Worm (Caenorhabditis elegans) whole organism, late embryonic: ENCODE measurements around the gene osm-10.

Experiments
- C08G9.2 ChIP-seq: sonication (generic microtip); optimal IDR thresholded peaks from 2 replicates; lab custom pipeline; 2016; ENCODE audit warnings: mild to moderate bottlenecking, missing genetic modification characterization, moderate library complexity, missing compliant biosample characterization
- C38D4.7 ChIP-seq: fragments of 200-800 bp; sonication (Bioruptor generic); optimal IDR thresholded peaks from 2 replicates; lab custom pipeline; 2018; ENCODE audit warnings: mild to moderate bottlenecking, missing genetic modification characterization, moderate library complexity, missing compliant biosample characterization
- K02D7.2 ChIP-seq: sonication (generic microtip); optimal IDR thresholded peaks from 2 replicates; lab custom pipeline; 2017; ENCODE audit warnings: mild to moderate bottlenecking, missing genetic modification characterization, missing compliant biosample characterization
- K09A11.1 ChIP-seq: sonication (generic microtip); optimal IDR thresholded peaks from 2 replicates; lab custom pipeline; 2017; ENCODE audit warnings: antibody characterized with exemption, mild to moderate bottlenecking, missing genetic modification characterization, missing compliant biosample characterization; ENCODE audit not compliant: insufficient read depth
- Y22D7AL.16 ChIP-seq: sonication (generic microtip); optimal IDR thresholded peaks from 2 replicates; lab custom pipeline; 2016; ENCODE audit warnings: missing genetic modification characterization, missing compliant biosample characterization
- ahr-1 ChIP-seq: sonication (generic microtip); optimal IDR thresholded peaks from 2 replicates; lab custom pipeline; 2016; ENCODE audit warnings: missing genetic modification characterization, missing compliant biosample characterization
- ama-1 ChIP-seq: fragments of 150-350 bp; optimal IDR thresholded peaks from 2 replicates; lab custom pipeline; 2014
- ceh-18 ChIP-seq: sonication (generic microtip); optimal IDR thresholded peaks from 2 replicates; lab custom pipeline; 2016; ENCODE audit warnings: missing genetic modification characterization, missing compliant biosample characterization
- ceh-24 ChIP-seq: sonication (generic microtip); optimal IDR thresholded peaks from 2 replicates; lab custom pipeline; 2016; ENCODE audit warnings: mild to moderate bottlenecking, missing genetic modification characterization, missing compliant biosample characterization
- ceh-30 ChIP-seq: fragments of 150-350 bp; optimal IDR thresholded peaks from 2 replicates; lab custom pipeline; 2014; ENCODE audit warnings: missing biosample characterization, missing genetic modification characterization
- ceh-34 ChIP-seq: sonication (generic microtip); optimal IDR thresholded peaks from 2 replicates; lab custom pipeline; 2016; ENCODE audit warnings: mild to moderate bottlenecking, missing genetic modification characterization, missing compliant biosample characterization
- ceh-48 ChIP-seq: sonication (generic microtip); optimal IDR thresholded peaks from 2 replicates; lab custom pipeline; 2016; ENCODE audit warnings: missing genetic modification characterization, inconsistent platforms, missing compliant biosample characterization
- ceh-6 ChIP-seq: fragments of 200-800 bp; sonication (Bioruptor generic); optimal IDR thresholded peaks from 2 replicates; lab custom pipeline; 2018; ENCODE audit warnings: mild to moderate bottlenecking, missing genetic modification characterization, missing compliant biosample characterization
- ceh-9 ChIP-seq: sonication (generic microtip); optimal IDR thresholded peaks from 2 replicates; lab custom pipeline; 2016; ENCODE audit warnings: mild to moderate bottlenecking, missing genetic modification characterization, inconsistent platforms, missing compliant biosample characterization
- che-1 ChIP-seq: sonication (generic microtip); optimal IDR thresholded peaks from 2 replicates; lab custom pipeline; 2016; ENCODE audit warnings: mild to moderate bottlenecking, missing genetic modification characterization, missing compliant biosample characterization
- dmd-4 ChIP-seq: sonication (generic microtip); optimal IDR thresholded peaks from 2 replicates; lab custom pipeline; 2016; ENCODE audit warnings: borderline replicate concordance, missing genetic modification characterization, missing compliant biosample characterization
- dve-1 ChIP-seq: sonication (generic microtip); optimal IDR thresholded peaks from 2 replicates; lab custom pipeline; 2017; ENCODE audit warnings: antibody characterized with exemption, mild to moderate bottlenecking, missing genetic modification characterization, missing compliant biosample characterization
- elt-2 ChIP-seq: sonication (generic microtip); optimal IDR thresholded peaks from 2 replicates; lab custom pipeline; 2016; ENCODE audit warnings: missing genetic modification reagents, missing genetic modification characterization, missing compliant biosample characterization
- ets-4 ChIP-seq: sonication (generic microtip); optimal IDR thresholded peaks from 2 replicates; lab custom pipeline; 2016; ENCODE audit warnings: missing genetic modification characterization, missing compliant biosample characterization
- eyg-1 ChIP-seq: sonication (generic microtip); optimal IDR thresholded peaks from 2 replicates; lab custom pipeline; 2016; ENCODE audit warnings: missing genotype, missing genetic modification characterization, missing compliant biosample characterization
- fkh-10 ChIP-seq: fragments of 150-350 bp; optimal IDR thresholded peaks from 2 replicates; lab custom pipeline; 2014; ENCODE audit warnings: missing biosample characterization, missing genetic modification reagents, missing genetic modification characterization
- fkh-6 ChIP-seq: sonication (generic microtip); optimal IDR thresholded peaks from 2 replicates; lab custom pipeline; 2016; ENCODE audit warnings: missing genetic modification characterization, missing compliant biosample characterization
- gmeb-2 ChIP-seq: sonication (generic microtip); optimal IDR thresholded peaks from 2 replicates; lab custom pipeline; 2016; ENCODE audit warnings: missing genetic modification characterization, inconsistent platforms, missing compliant biosample characterization
- hlh-15 ChIP-seq: sonication (generic microtip); optimal IDR thresholded peaks from 2 replicates; lab custom pipeline; 2016; ENCODE audit warnings: missing genetic modification characterization, missing compliant biosample characterization
- hlh-30 ChIP-seq: sonication (generic microtip); optimal IDR thresholded peaks from 2 replicates; lab custom pipeline; 2017; ENCODE audit warnings: antibody characterized with exemption, missing genetic modification characterization, missing compliant biosample characterization; ENCODE audit not compliant: insufficient read depth
- hlh-6 ChIP-seq: sonication (generic microtip); optimal IDR thresholded peaks from 2 replicates; lab custom pipeline; 2016; ENCODE audit warnings: missing genotype, missing genetic modification characterization, missing compliant biosample characterization
- hlh-8 ChIP-seq: sonication (generic microtip); optimal IDR thresholded peaks from 2 replicates; lab custom pipeline; 2016; ENCODE audit warnings: missing genotype, missing genetic modification characterization, missing compliant biosample characterization
- lim-6 ChIP-seq: sonication (generic microtip); optimal IDR thresholded peaks from 2 replicates; lab custom pipeline; 2016; ENCODE audit warnings: missing genetic modification characterization, missing compliant biosample characterization
- madf-2 ChIP-seq: sonication (generic microtip); optimal IDR thresholded peaks from 2 replicates; lab custom pipeline; 2017; ENCODE audit warnings: missing genetic modification characterization, missing compliant biosample characterization
- nhr-232 ChIP-seq: sonication (generic microtip); optimal IDR thresholded peaks from 2 replicates; lab custom pipeline; 2016; ENCODE audit warnings: missing genetic modification characterization, missing compliant biosample characterization
- odd-2 ChIP-seq: sonication (generic microtip); optimal IDR thresholded peaks from 2 replicates; lab custom pipeline; 2017; ENCODE audit warnings: antibody characterized with exemption, mild to moderate bottlenecking, missing genetic modification characterization, missing compliant biosample characterization
- pat-9 ChIP-seq: fragments of 200-800 bp; sonication (Bioruptor generic); optimal IDR thresholded peaks from 2 replicates; lab custom pipeline; 2018; ENCODE audit warnings: mild to moderate bottlenecking, missing genetic modification characterization, moderate library complexity, missing compliant biosample characterization
- pha-2 ChIP-seq: sonication (generic microtip); optimal IDR thresholded peaks from 2 replicates; lab custom pipeline; 2017; ENCODE audit warnings: mild to moderate bottlenecking, missing genetic modification characterization, missing compliant biosample characterization
- pha-4 ChIP-seq: fragments of 150-350 bp; optimal IDR thresholded peaks from 2 replicates; lab custom pipeline; 2018; ENCODE audit warnings: missing biosample characterization, missing genetic modification reagents, missing genetic modification characterization
- pqm-1 ChIP-seq: sonication (generic microtip); optimal IDR thresholded peaks from 2 replicates; lab custom pipeline; 2016; ENCODE audit warnings: missing genetic modification characterization, missing compliant biosample characterization
- pros-1 ChIP-seq: fragments of 150-350 bp; optimal IDR thresholded peaks from 2 replicates; lab custom pipeline; 2014; ENCODE audit warnings: missing biosample characterization, missing genetic modification reagents, missing genetic modification characterization
- ref-2 ChIP-seq: sonication (generic microtip); optimal IDR thresholded peaks from 2 replicates; lab custom pipeline; 2016; ENCODE audit warnings: missing genetic modification characterization, missing compliant biosample characterization
- sox-2 ChIP-seq: fragments of 200-800 bp; sonication (Bioruptor generic); IDR thresholded peaks from 2 replicates; pipeline ENCODE4 v1.3.6; 2022; ENCODE audit warnings: missing genetic modification reagents, missing genetic modification characterization, missing compliant biosample characterization
- sox-4 ChIP-seq: sonication (generic microtip); optimal IDR thresholded peaks from 2 replicates; lab custom pipeline; 2017; ENCODE audit warnings: mild to moderate bottlenecking, missing genetic modification characterization, inconsistent platforms, missing compliant biosample characterization
- tbx-7 ChIP-seq: sonication (generic microtip); optimal IDR thresholded peaks from 2 replicates; lab custom pipeline; 2016; ENCODE audit warnings: missing genotype, missing genetic modification characterization, missing compliant biosample characterization
- unc-3 ChIP-seq, 2 experiments: fragments of 200-800 bp in 1 of 2; sonication (Bioruptor generic) in 1 of 2; sonication (generic microtip) in 1 of 2; conservative IDR thresholded peaks in 1 of 2; optimal IDR thresholded peaks in 1 of 2; 2 replicates each; pipeline versions ENCODE4 v1.3.6 to Lab custom; 2016 to 2022; ENCODE audit warnings: missing compliant biosample characterization in 2 of 2, missing genetic modification characterization in 2 of 2, missing genetic modification reagents in 1 of 2
- unc-55 ChIP-seq: sonication (generic microtip); optimal IDR thresholded peaks from 2 replicates; lab custom pipeline; 2017; ENCODE audit warnings: missing biosample characterization, missing genetic modification reagents, missing genetic modification characterization

Gene osm-10

DNA sequence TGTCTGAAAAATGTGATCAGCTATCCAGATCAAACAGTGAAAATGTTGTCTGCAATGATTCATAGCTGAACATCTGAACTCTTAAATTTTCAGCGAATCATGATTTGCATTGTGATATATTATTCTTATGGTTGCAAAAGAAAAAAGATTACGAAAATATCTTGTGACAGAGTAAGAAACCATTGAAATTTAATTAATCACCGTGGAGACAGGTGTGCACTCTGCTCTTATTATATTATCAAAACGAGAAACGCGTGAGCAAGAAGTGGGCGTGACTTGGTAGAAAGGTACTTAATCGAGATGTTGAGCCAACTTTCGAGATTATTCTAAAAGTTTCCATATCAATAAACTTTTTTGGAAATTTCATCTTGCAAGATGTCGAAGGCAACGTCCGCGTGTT lies at the start of gene osm-10:
Gene osm-10, plus strand, starts transcription at position 293 of the 400 bp plus-strand sequence.
- TF ChIP-seq ceh-9 (tag; lab: Kevin White, UChicago) (no peak), pqm-1 (tag; lab: Kevin White, UChicago) (no peak), pha-4 (tag; lab: Kevin White, UChicago) (no peak), ahr-1 (tag; lab: Kevin White, UChicago) (no peak), elt-2 (no peak), tbx-7 (no peak), pat-9 (no peak), Y22D7AL.16 (tag; lab: Kevin White, UChicago) (no peak), hlh-15 (no peak), hlh-6 (tag; lab: Kevin White, UChicago) (no peak), C38D4.7 (no peak), ets-4 (tag; lab: Kevin White, UChicago) (no peak), sox-2 (no peak), C08G9.2 (tag; lab: Kevin White, UChicago) (no peak), ceh-34 (tag; lab: Kevin White, UChicago) (no peak), madf-2 (tag; lab: Kevin White, UChicago) (no peak), lim-6 (tag; lab: Kevin White, UChicago) (no peak), unc-55 (GFP tag; lab: Kevin White, UChicago) (no peak)

DNA sequence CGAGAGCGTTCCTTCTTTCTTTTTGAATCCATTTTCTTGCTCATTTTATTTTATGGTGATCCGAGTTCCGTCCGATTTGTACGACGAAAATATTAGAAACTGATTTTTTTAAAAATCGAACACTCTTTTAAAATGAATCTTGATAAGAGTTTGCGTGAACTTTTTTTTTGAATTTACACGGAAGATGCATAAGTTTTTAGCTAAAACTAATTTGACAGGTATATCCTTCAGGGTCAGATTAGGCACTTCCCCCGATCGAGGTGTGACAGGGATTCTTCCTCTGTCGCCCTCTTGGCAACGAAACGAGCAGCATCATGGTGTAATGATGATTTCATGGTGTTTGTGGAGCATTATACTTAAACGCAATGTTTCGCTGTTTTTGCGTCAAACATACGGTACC lies 47.8 kb upstream of the osm-10 start, which contains the start of gene F37C12.18:
Gene F37C12.18, minus strand, starts transcription at position 101 of the 400 bp plus-strand sequence.
- TF ChIP-seq pha-2 (tag; lab: Kevin White, UChicago) (no peak), pqm-1 (tag; lab: Kevin White, UChicago) (no peak), K02D7.2 (tag; lab: Kevin White, UChicago) (no peak), hlh-8 (tag; lab: Kevin White, UChicago) (no peak), ceh-48 (tag; lab: Kevin White, UChicago) (no peak), hlh-15 (no peak), dve-1 (tag; lab: Kevin White, UChicago) (no peak)

DNA sequence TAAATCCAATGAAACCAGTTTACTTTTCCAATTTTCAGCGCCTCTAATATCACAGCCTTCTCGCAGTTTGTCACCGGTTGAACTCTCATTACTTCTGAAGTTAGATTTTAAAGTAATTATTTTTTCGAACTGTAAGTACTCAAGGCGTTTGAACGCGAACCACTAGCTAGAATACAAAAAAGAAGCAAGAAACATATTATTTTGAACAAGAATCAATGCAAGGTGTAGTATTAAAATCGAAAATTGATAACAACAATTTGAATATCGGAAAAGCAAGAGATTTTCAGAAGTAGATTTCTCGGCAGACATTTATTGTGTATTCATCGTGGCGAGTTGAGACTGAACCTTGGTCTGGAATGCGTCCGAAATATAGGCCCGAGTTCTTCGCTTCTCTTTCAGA lies 45.1 kb upstream of the osm-10 start, which contains the start of gene exos-9:
Gene exos-9, minus strand, starts transcription at position 101 of the 400 bp plus-strand sequence.
- TF ChIP-seq gmeb-2 (tag; lab: Kevin White, UChicago) (no peak), hlh-30 (tag; lab: Kevin White, UChicago) (no peak), ceh-6 (GFP tag; lab: Kevin White, UChicago) (no peak), unc-3 (GFP tag; conservative IDR thresholded peaks at IDR 0.05; lab: Robert Waterston, UW) (no peak), unc-3 (tag; optimal IDR thresholded peaks at IDR 0.05; lab: Kevin White, UChicago) (no peak), ceh-34 (tag; lab: Kevin White, UChicago) (no peak), hlh-6 (tag; lab: Kevin White, UChicago) (no peak), hlh-8 (tag; lab: Kevin White, UChicago) (no peak), ceh-30 (no peak), ref-2 (tag; lab: Kevin White, UChicago) (no peak), ceh-24 (tag; lab: Kevin White, UChicago) (no peak), C08G9.2 (tag; lab: Kevin White, UChicago) (no peak), fkh-10 (GFP tag; lab: Kevin White, UChicago) (no peak), dve-1 (tag; lab: Kevin White, UChicago) (no peak), pros-1 (tag; lab: Kevin White, UChicago) (no peak), unc-55 (GFP tag; lab: Kevin White, UChicago) (no peak)

DNA sequence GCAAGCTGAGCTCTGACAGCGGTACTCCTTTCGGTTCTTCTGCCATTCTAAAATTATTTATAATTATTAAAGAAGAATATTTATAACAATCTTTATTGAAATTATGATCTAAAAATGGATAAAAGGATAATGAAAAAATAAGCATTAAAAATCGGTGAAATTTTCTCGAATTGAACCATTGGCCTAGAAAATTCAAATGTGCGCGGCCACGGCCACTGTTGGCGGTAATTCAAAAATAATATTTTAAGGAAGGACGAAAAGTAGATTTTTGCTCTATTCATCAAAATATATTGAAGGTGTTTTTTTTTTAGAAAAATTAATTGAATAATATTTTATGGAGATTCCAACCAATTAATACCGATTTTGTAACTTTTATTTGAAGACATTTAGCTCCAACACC lies 44.2 kb upstream of the osm-10 start, which contains the start of gene pfd-5:
Gene pfd-5, minus strand, starts transcription at position 47 of the 400 bp plus-strand sequence.
- TF ChIP-seq ahr-1 (tag; lab: Kevin White, UChicago): peak; percentile 20
- peak; percentile 5 for TF ChIP-seq che-1 (tag; lab: Kevin White, UChicago)
- TF ChIP-seq pha-2 (tag; lab: Kevin White, UChicago): peak; percentile 34
- no peak for TF ChIP-seq odd-2 (tag; lab: Kevin White, UChicago)
- no peak for TF ChIP-seq sox-4 (tag; lab: Kevin White, UChicago)
- peak; percentile 29 for TF ChIP-seq eyg-1 (tag; lab: Kevin White, UChicago)
- TF ChIP-seq K02D7.2 (tag; lab: Kevin White, UChicago): no peak
- peak; percentile 20 for TF ChIP-seq madf-2 (tag; lab: Kevin White, UChicago)
- no peak for TF ChIP-seq pat-9
- TF ChIP-seq pros-1 (tag; lab: Kevin White, UChicago): no peak
- TF ChIP-seq Y22D7AL.16 (tag; lab: Kevin White, UChicago): no peak
- TF ChIP-seq ceh-18 (tag; lab: Kevin White, UChicago): no peak
- peak; percentile 47 for TF ChIP-seq fkh-6 (tag; lab: Kevin White, UChicago)
- TF ChIP-seq sox-2: no peak
- peak; percentile 84 for TF ChIP-seq ref-2 (tag; lab: Kevin White, UChicago)
- no peak for TF ChIP-seq dmd-4 (tag; lab: Kevin White, UChicago)
- no peak for TF ChIP-seq K09A11.1 (tag; lab: Kevin White, UChicago)
- TF ChIP-seq nhr-232: no peak
- TF ChIP-seq hlh-6 (tag; lab: Kevin White, UChicago): peak; percentile 9
- TF ChIP-seq ama-1 (lab: Kevin White, UChicago): no peak
- no peak for TF ChIP-seq ceh-34 (tag; lab: Kevin White, UChicago)
- no peak for TF ChIP-seq C38D4.7
- TF ChIP-seq hlh-15: peak; percentile 11
- TF ChIP-seq unc-3 (GFP tag; conservative IDR thresholded peaks at IDR 0.05; lab: Robert Waterston, UW): no peak; the same call in 1 of the 2 replicates
- peak; percentile 12 for TF ChIP-seq unc-3 (tag; optimal IDR thresholded peaks at IDR 0.05; lab: Kevin White, UChicago)
- peak; percentile 58 for TF ChIP-seq pqm-1 (tag; lab: Kevin White, UChicago)
